Worm (Caenorhabditis elegans) whole organism, mixed stage, embryonic: Measurements from ENCODE around the gene str-135.

Experiments
- M03D4.4 ChIP-seq: sonication (generic microtip); optimal IDR thresholded peaks from 2 replicates; lab custom pipeline; 2017; ENCODE audit warnings: mild to moderate bottlenecking, missing genetic modification characterization, missing compliant biosample characterization
- bed-3 ChIP-seq: fragments of 200-800 bp; sonication (Bioruptor generic); optimal IDR thresholded peaks from 3 replicates; lab custom pipeline; 2018; ENCODE audit warnings: mild to moderate bottlenecking, missing genetic modification characterization, moderate library complexity, missing compliant biosample characterization
- blmp-1 ChIP-seq: fragments of 150-350 bp; optimal IDR thresholded peaks from 2 replicates; lab custom pipeline; 2014; ENCODE audit warnings: missing biosample characterization, missing genetic modification characterization
- ceh-39 ChIP-seq: fragments of 150-350 bp; optimal IDR thresholded peaks from 2 replicates; lab custom pipeline; 2014; ENCODE audit warnings: missing biosample characterization, missing genetic modification characterization
- ceh-43 ChIP-seq: fragments of 200-800 bp; sonication (Bioruptor generic); optimal IDR thresholded peaks from 2 replicates; lab custom pipeline; 2018; ENCODE audit warnings: mild to moderate bottlenecking, missing genetic modification characterization, moderate library complexity, missing compliant biosample characterization
- ces-1 ChIP-seq: fragments of 150-350 bp; optimal IDR thresholded peaks from 2 replicates; lab custom pipeline; 2014; ENCODE audit warnings: missing biosample characterization, missing genetic modification reagents, missing genetic modification characterization
- cnd-1 ChIP-seq: fragments of 200-800 bp; sonication (Bioruptor generic); optimal IDR thresholded peaks from 2 replicates; lab custom pipeline; 2018; ENCODE audit warnings: mild to moderate bottlenecking, missing genetic modification characterization, missing compliant biosample characterization
- elt-3 ChIP-seq: fragments of 150-350 bp; optimal IDR thresholded peaks from 2 replicates; lab custom pipeline; 2014; ENCODE audit warnings: missing biosample characterization, missing genetic modification characterization
- flh-1 ChIP-seq: fragments of 200-800 bp; sonication (Bioruptor generic); optimal IDR thresholded peaks from 2 replicates; lab custom pipeline; 2018; ENCODE audit warnings: mild to moderate bottlenecking, missing genetic modification characterization, moderate library complexity, missing compliant biosample characterization
- ham-2 ChIP-seq: fragments of 200-800 bp; sonication (Bioruptor generic); optimal IDR thresholded peaks from 2 replicates; lab custom pipeline; 2018; ENCODE audit warnings: mild to moderate bottlenecking, missing genetic modification characterization, missing compliant biosample characterization
- hlh-1 ChIP-seq: fragments of 150-350 bp; optimal IDR thresholded peaks from 2 replicates; lab custom pipeline; 2014; ENCODE audit warnings: missing biosample characterization, missing genetic modification reagents, missing genetic modification characterization
- lin-13 ChIP-seq: fragments of 150-350 bp; optimal IDR thresholded peaks from 2 replicates; lab custom pipeline; 2014; ENCODE audit warnings: missing biosample characterization, missing genetic modification characterization
- lin-32 ChIP-seq: fragments of 200-800 bp; sonication (Bioruptor generic); optimal IDR thresholded peaks from 2 replicates; lab custom pipeline; 2018; ENCODE audit warnings: mild to moderate bottlenecking, missing genetic modification characterization, missing compliant biosample characterization
- lsy-2 ChIP-seq: fragments of 150-350 bp; optimal IDR thresholded peaks from 2 replicates; lab custom pipeline; 2014; ENCODE audit warnings: missing biosample characterization, missing genetic modification characterization
- mab-5 ChIP-seq: fragments of 150-350 bp; optimal IDR thresholded peaks from 2 replicates; lab custom pipeline; 2014; ENCODE audit warnings: missing biosample characterization, missing genetic modification characterization
- mep-1 ChIP-seq: fragments of 150-350 bp; optimal IDR thresholded peaks from 2 replicates; lab custom pipeline; 2017; ENCODE audit warnings: missing biosample characterization, missing genetic modification reagents, missing genetic modification characterization, inconsistent platforms
- mls-2 ChIP-seq: sonication (generic microtip); optimal IDR thresholded peaks from 2 replicates; lab custom pipeline; 2016; ENCODE audit warnings: mild to moderate bottlenecking, missing genetic modification characterization, moderate library complexity, missing compliant biosample characterization
- nhr-12 ChIP-seq: fragments of 150-350 bp; optimal IDR thresholded peaks from 2 replicates; lab custom pipeline; 2014; ENCODE audit warnings: missing biosample characterization, missing genetic modification characterization
- nhr-2 ChIP-seq: fragments of 150-350 bp; optimal IDR thresholded peaks from 2 replicates; lab custom pipeline; 2014; ENCODE audit warnings: missing biosample characterization, missing genetic modification characterization
- nhr-237 ChIP-seq: fragments of 150-350 bp; optimal IDR thresholded peaks from 2 replicates; lab custom pipeline; 2014; ENCODE audit warnings: missing biosample characterization, missing genetic modification characterization
- nhr-28 ChIP-seq: fragments of 150-350 bp; optimal IDR thresholded peaks from 2 replicates; lab custom pipeline; 2014; ENCODE audit warnings: missing biosample characterization, missing genetic modification characterization
- pha-4 ChIP-seq: fragments of 150-350 bp; optimal IDR thresholded peaks from 2 replicates; lab custom pipeline; 2018; ENCODE audit warnings: missing biosample characterization, missing genetic modification reagents, missing genetic modification characterization
- sem-2 ChIP-seq: fragments of 200-800 bp; sonication (Bioruptor generic); optimal IDR thresholded peaks from 2 replicates; lab custom pipeline; 2018; ENCODE audit warnings: mild to moderate bottlenecking, missing genetic modification characterization, missing compliant biosample characterization
- snpc-4 ChIP-seq: fragments of 150-350 bp; optimal IDR thresholded peaks from 2 replicates; lab custom pipeline; 2014; ENCODE audit warnings: missing biosample characterization, missing genetic modification characterization
- sptf-1 ChIP-seq: sonication (generic microtip); optimal IDR thresholded peaks from 2 replicates; lab custom pipeline; 2017; ENCODE audit warnings: mild to moderate bottlenecking, missing genetic modification characterization, moderate library complexity, missing compliant biosample characterization
- tbx-8 ChIP-seq: fragments of 200-800 bp; sonication (Bioruptor generic); optimal IDR thresholded peaks from 2 replicates; lab custom pipeline; 2018; ENCODE audit warnings: mild to moderate bottlenecking, missing genetic modification characterization, moderate library complexity, missing compliant biosample characterization
- unc-120 ChIP-seq: sonication (generic microtip); optimal IDR thresholded peaks from 2 replicates; lab custom pipeline; 2017; ENCODE audit warnings: missing genetic modification characterization, missing compliant biosample characterization; ENCODE audit not compliant: poor library complexity, severe bottlenecking
- unc-39 ChIP-seq: fragments of 150-350 bp; optimal IDR thresholded peaks from 2 replicates; lab custom pipeline; 2014; ENCODE audit warnings: missing biosample characterization, missing genetic modification characterization
- unc-62 ChIP-seq: fragments of 150-350 bp; optimal IDR thresholded peaks from 2 replicates; lab custom pipeline; 2014; ENCODE audit warnings: missing biosample characterization, missing genetic modification reagents, missing genetic modification characterization
- zip-8 ChIP-seq: fragments of 150-350 bp; optimal IDR thresholded peaks from 2 replicates; lab custom pipeline; 2014; ENCODE audit warnings: missing biosample characterization, missing genetic modification characterization

The str-135 gene

DNA sequence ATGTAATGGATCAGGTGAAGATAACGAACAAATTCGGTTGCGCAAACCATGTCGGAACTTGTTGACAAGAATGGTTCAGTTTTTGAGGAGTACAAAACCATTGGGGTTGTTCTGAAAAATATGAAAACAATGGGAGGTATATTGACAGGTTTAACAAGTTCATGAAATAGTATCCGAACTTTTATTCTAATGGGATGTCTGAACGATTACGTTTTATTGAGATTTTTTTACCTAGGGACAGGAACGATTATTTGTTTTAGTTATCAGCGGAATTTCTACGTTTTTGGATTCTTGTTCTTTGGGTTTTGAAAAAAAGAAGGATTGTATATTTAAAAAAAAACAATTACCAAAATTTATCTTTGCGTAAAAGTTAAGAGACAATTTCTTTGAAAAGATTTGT is at the start of gene str-135:
TSS of gene str-135 (minus strand) at position 101 of the 400 bp plus-strand sequence.
- TF ChIP-seq mab-5: no peak

DNA sequence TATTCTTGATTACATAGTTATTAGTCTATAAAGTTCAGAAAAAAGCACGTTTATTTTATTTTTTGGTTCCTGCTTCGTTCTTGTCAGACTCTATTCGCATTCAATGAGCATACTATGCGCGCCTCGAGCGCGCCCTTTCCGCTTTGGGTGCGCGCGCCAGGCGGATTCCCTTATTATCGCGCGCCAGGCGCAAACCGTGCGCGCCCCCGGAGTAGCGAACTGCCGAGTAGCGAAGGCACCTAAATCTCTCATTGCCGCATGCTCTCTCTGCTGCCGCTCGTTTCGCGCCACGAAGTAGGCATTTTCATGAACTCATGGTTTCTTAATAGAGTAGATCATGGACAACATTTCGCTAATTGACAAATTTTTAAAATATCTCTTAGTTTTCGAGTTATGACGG is 46.4 kb upstream of the str-135 start:
- TF ChIP-seq lsy-2 (tag; lab: Kevin White, UChicago): no peak
- TF ChIP-seq pha-4 (tag; lab: Kevin White, UChicago): no peak
- TF ChIP-seq tbx-8 (GFP tag; lab: Kevin White, UChicago): no peak
- no peak for TF ChIP-seq ces-1 (GFP tag; lab: Kevin White, UChicago)
- no peak for TF ChIP-seq hlh-1 (tag; lab: Kevin White, UChicago)
- TF ChIP-seq mep-1 (tag; lab: Kevin White, UChicago): no peak
- TF ChIP-seq nhr-2 (tag; lab: Kevin White, UChicago): no peak
- no peak for TF ChIP-seq cnd-1
- TF ChIP-seq ceh-43 (GFP tag; lab: Kevin White, UChicago): no peak
- TF ChIP-seq bed-3: no peak
- no peak for TF ChIP-seq lin-13 (tag; lab: Kevin White, UChicago)
- TF ChIP-seq elt-3 (tag; lab: Kevin White, UChicago): no peak
- no peak for TF ChIP-seq flh-1 (GFP tag; lab: Kevin White, UChicago)

DNA sequence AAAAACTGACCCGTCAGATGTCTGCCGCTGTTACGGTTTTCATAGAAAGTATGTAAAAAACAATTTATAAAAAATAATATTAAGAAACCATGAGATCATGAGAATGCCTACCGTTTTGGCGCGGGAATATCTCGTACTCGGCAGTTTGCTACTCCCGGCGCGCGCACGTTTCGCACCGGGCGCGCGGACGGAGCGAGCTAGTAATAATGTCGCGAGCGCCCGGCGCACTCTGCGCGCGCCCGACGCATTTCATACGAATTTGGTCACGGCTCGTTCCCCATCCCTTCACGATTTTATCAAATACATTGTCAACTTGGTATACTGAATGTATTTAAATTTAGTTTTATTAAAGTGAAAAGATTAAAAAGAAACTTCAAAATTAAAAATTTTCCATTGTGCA is 45.2 kb upstream of the str-135 start:
- TF ChIP-seq bed-3 (no peak), mep-1 (tag; lab: Kevin White, UChicago) (no peak), elt-3 (tag; lab: Kevin White, UChicago) (no peak), lin-32 (GFP tag; lab: Kevin White, UChicago) (no peak), hlh-1 (tag; lab: Kevin White, UChicago) (no peak), mls-2 (tag; lab: Kevin White, UChicago) (no peak), sem-2 (GFP tag; lab: Kevin White, UChicago) (no peak), nhr-237 (tag; lab: Kevin White, UChicago) (no peak), lsy-2 (tag; lab: Kevin White, UChicago) (no peak), tbx-8 (GFP tag; lab: Kevin White, UChicago) (no peak), unc-62 (no peak), nhr-2 (tag; lab: Kevin White, UChicago) (no peak), unc-120 (no peak), unc-39 (no peak), cnd-1 (no peak), M03D4.4 (tag; lab: Kevin White, UChicago) (no peak), ham-2 (no peak)

DNA sequence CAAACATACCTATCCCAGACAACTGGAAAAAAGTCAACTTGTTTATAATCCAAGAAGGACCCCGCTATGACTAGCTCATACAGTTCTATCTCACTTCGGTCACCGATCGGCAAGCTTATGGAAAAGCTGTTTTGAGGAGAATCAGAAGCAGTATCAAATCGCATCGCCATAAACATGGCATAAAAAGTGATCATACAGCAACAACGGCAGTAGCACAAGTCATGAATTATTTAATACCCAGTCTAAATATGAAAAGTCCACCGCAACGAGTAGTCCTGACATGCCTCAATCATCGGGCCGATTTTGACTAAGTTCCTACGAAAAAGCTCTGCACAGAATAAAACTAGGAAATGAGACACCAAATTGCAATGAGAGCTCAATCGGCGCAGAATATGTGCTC is 42.9 kb upstream of the str-135 start:
- TF ChIP-seq nhr-12 (tag; lab: Kevin White, UChicago) (no peak), ces-1 (GFP tag; lab: Kevin White, UChicago) (no peak), sptf-1 (tag; lab: Kevin White, UChicago) (no peak), blmp-1 (tag; lab: Kevin White, UChicago) (no peak), mep-1 (tag; lab: Kevin White, UChicago) (no peak), ceh-39 (tag; lab: Kevin White, UChicago) (no peak), cnd-1 (no peak), mab-5 (no peak), unc-62 (no peak), ham-2 (no peak), snpc-4 (tag; lab: Kevin White, UChicago) (no peak), hlh-1 (tag; lab: Kevin White, UChicago) (no peak), lsy-2 (tag; lab: Kevin White, UChicago) (no peak)

DNA sequence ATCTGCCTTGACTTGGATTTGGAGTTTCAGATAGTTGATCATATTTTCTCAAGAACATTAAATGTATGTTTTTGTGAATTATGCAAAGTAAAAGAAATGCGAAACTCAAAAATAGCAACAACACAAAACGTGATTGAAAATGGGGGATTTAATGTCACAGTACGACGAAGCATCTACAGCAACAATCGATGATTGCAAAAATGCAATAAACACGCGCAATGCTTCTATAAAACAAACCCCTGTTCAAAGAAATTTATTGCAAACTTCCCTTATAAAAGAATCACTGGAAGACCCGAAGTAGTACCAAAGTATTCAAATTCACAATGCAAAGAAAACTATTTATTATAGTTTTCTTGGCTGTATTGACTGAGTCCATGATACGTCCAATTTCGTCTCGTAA is 37.5 kb upstream of the str-135 start, which contains the start of gene clec-219:
TSS of gene clec-219 (plus strand) at position 301 of the 400 bp plus-strand sequence.
- TF ChIP-seq sem-2 (GFP tag; lab: Kevin White, UChicago) (no peak), snpc-4 (tag; lab: Kevin White, UChicago) (no peak), cnd-1 (no peak), zip-8 (no peak), sptf-1 (tag; lab: Kevin White, UChicago) (no peak), elt-3 (tag; lab: Kevin White, UChicago) (no peak), tbx-8 (GFP tag; lab: Kevin White, UChicago) (no peak), nhr-28 (tag; lab: Kevin White, UChicago) (no peak)

DNA sequence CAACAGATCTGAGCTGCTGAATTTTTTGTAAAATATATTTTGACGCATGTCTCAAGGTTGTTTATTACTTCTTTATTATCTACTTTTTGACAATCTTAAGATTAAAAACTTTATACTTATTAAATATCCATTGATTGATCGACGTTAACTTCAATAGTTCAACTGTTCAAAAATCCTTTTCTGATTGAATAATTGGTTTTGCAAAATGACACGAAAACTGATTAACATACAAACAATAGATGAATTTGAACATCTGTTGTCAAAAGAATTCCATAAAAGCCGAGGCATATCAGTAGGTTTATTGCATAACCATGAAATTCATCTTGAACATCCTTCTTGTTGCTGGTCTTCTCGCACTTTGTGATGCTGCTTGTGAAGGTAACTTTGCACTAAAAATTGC is 30.5 kb upstream of the str-135 start, which contains the start of gene W02D7.12:
TSS of gene W02D7.12 (plus strand) at position 301 of the 400 bp plus-strand sequence.
- TF ChIP-seq nhr-2 (tag; lab: Kevin White, UChicago): no peak
- TF ChIP-seq lin-32 (GFP tag; lab: Kevin White, UChicago): no peak
- TF ChIP-seq mab-5: no peak
- TF ChIP-seq tbx-8 (GFP tag; lab: Kevin White, UChicago): no peak
- no peak for TF ChIP-seq flh-1 (GFP tag; lab: Kevin White, UChicago)
- no peak for TF ChIP-seq mep-1 (tag; lab: Kevin White, UChicago)
- no peak for TF ChIP-seq nhr-237 (tag; lab: Kevin White, UChicago)
- no peak for TF ChIP-seq unc-120
- no peak for TF ChIP-seq unc-62
